Fruit fly (Drosophila melanogaster) whole organism, embryonic: Measurements from ENCODE around the gene Iris.
A peak's percentile ranks its signal among the peaks of the same experiment; 100 is the strongest.

Experiments
- Adf1 ChIP-seq: fragments of 200-800 bp; sonication (Bioruptor generic); IDR thresholded peaks from 2 replicates; pipeline ENCODE4 v1.3.6; 2022; ENCODE audit warnings: missing biosample characterization, missing genetic modification characterization
- CG10979 ChIP-seq: fragments of 200-800 bp; sonication (Bioruptor generic); optimal IDR thresholded peaks from 2 replicates; lab custom pipeline; 2018; ENCODE audit warnings: missing biosample characterization, mild to moderate bottlenecking, missing genetic modification characterization, moderate library complexity
- CG12942 ChIP-seq: fragments of 200-800 bp; sonication (Bioruptor generic); optimal IDR thresholded peaks from 3 replicates; lab custom pipeline; 2016; ENCODE audit warnings: missing biosample characterization, missing genetic modification characterization
- CG14014 ChIP-seq: fragments of 200-800 bp; sonication (Bioruptor generic); IDR thresholded peaks from 2 replicates; pipeline ENCODE4 v1.3.6; 2022; ENCODE audit warnings: missing biosample characterization, missing genetic modification characterization
- CG14441 ChIP-seq: fragments of 200-800 bp; sonication (Bioruptor generic); IDR thresholded peaks from 2 replicates; pipeline ENCODE4 v1.3.6; 2022; ENCODE audit warnings: missing biosample characterization, missing genetic modification characterization
- CG14710 ChIP-seq: fragments of 200-800 bp; sonication (Bioruptor generic); optimal IDR thresholded peaks from 3 replicates; lab custom pipeline; 2019; ENCODE audit warnings: missing biosample characterization, mild to moderate bottlenecking, missing genetic modification characterization, moderate library complexity
- CG16813 ChIP-seq: fragments of 200-800 bp; sonication (Bioruptor generic); IDR thresholded peaks from 3 replicates; pipeline ENCODE4 v1.3.6; 2022; ENCODE audit warnings: missing biosample characterization, missing genetic modification characterization; ENCODE audit not compliant: partially characterized antibody
- CG16863 ChIP-seq: fragments of 200-800 bp; sonication (Bioruptor generic); optimal IDR thresholded peaks from 3 replicates; lab custom pipeline; 2016; ENCODE audit warnings: missing biosample characterization, missing genetic modification characterization
- CG34422 ChIP-seq: fragments of 200-800 bp; sonication (Bioruptor generic); IDR thresholded peaks from 3 replicates; pipeline ENCODE4 v1.3.6; 2022; ENCODE audit warnings: missing biosample characterization, missing genetic modification characterization
- CG9215 ChIP-seq: fragments of 200-800 bp; sonication (Bioruptor generic); IDR thresholded peaks from 2 replicates; pipeline ENCODE4 v1.3.6; 2022; ENCODE audit warnings: missing biosample characterization, missing genetic modification characterization
- CG9437 ChIP-seq: fragments of 200-800 bp; sonication (Bioruptor generic); optimal IDR thresholded peaks from 2 replicates; lab custom pipeline; 2018; ENCODE audit warnings: missing biosample characterization, mild to moderate bottlenecking, missing genetic modification characterization
- CG9609 ChIP-seq: fragments of 200-800 bp; sonication (Bioruptor generic); optimal IDR thresholded peaks from 3 replicates; lab custom pipeline; 2016; ENCODE audit warnings: missing biosample characterization, missing genetic modification characterization
- Chrac-16 ChIP-seq: fragments of 200-800 bp; sonication (Bioruptor generic); optimal IDR thresholded peaks from 3 replicates; lab custom pipeline; 2016; ENCODE audit warnings: missing biosample characterization, missing genetic modification characterization
- Dll ChIP-seq: fragments of 200-800 bp; sonication (Bioruptor generic); IDR thresholded peaks from 4 replicates; pipeline ENCODE4 v1.3.6; 2022; ENCODE audit warnings: missing biosample characterization, missing genetic modification characterization; ENCODE audit not compliant: partially characterized antibody
- Dref ChIP-seq: fragments of 200-800 bp; sonication (Bioruptor generic); IDR thresholded peaks from 2 replicates; pipeline ENCODE4 v1.3.6; 2022; ENCODE audit warnings: missing biosample characterization, missing genetic modification characterization
- HLH4C ChIP-seq: fragments of 200-800 bp; sonication (Bioruptor generic); IDR thresholded peaks from 3 replicates; pipeline ENCODE4 v1.3.6; 2022; ENCODE audit warnings: missing biosample characterization, missing genetic modification characterization; ENCODE audit not compliant: partially characterized antibody
- HmgD ChIP-seq: fragments of 200-800 bp; sonication (Bioruptor generic); optimal IDR thresholded peaks from 3 replicates; lab custom pipeline; 2016; ENCODE audit warnings: missing biosample characterization, missing genetic modification characterization
- Hsf ChIP-seq: fragments of 200-800 bp; sonication (Bioruptor generic); optimal IDR thresholded peaks from 3 replicates; lab custom pipeline; 2016; ENCODE audit warnings: missing biosample characterization, missing genetic modification characterization
- Lhr ChIP-seq: fragments of 200-800 bp; sonication (Bioruptor generic); optimal IDR thresholded peaks from 3 replicates; lab custom pipeline; 2017; ENCODE audit warnings: mild to moderate bottlenecking, missing biosample characterization, missing genetic modification reagents, missing genetic modification characterization
- Lpt ChIP-seq: fragments of >200 bp; optimal IDR thresholded peaks from 2 replicates; lab custom pipeline; 2018; ENCODE audit warnings: missing biosample characterization, missing genetic modification characterization
- Med ChIP-seq: fragments of 200-800 bp; sonication (Bioruptor generic); peaks from one replicate; lab custom pipeline; 2016; ENCODE audit warnings: missing biosample characterization, missing genetic modification characterization, mild to moderate bottlenecking, inconsistent platforms, moderate library complexity
- NFAT ChIP-seq: fragments of 200-800 bp; sonication (Bioruptor generic); IDR thresholded peaks from 2 replicates; pipeline ENCODE4 v1.3.6; 2022; ENCODE audit warnings: missing biosample characterization, missing genetic modification characterization
- Neu2 ChIP-seq: fragments of 200-800 bp; sonication (Bioruptor generic); optimal IDR thresholded peaks from 3 replicates; lab custom pipeline; 2016; ENCODE audit warnings: missing biosample characterization, missing genetic modification characterization, borderline replicate concordance
- Trl ChIP-seq, 3 experiments: fragments of >200 bp in 2 of 3; fragments of 200-800 bp in 1 of 3; sonication (Bioruptor generic) in 1 of 3; optimal IDR thresholded peaks; 2 replicates in 1 of 3; 3 replicates in 2 of 3; lab custom pipeline; 2016 to 2017; ENCODE audit warnings: missing biosample characterization in 1 of 3, missing genetic modification characterization in 1 of 3
- Usf ChIP-seq: fragments of 200-800 bp; sonication (Bioruptor generic); optimal IDR thresholded peaks from 2 replicates; lab custom pipeline; 2017; ENCODE audit warnings: missing genotype, missing biosample characterization, missing genetic modification characterization
- caup ChIP-seq: fragments of 200-800 bp; sonication (Bioruptor generic); optimal IDR thresholded peaks from 3 replicates; lab custom pipeline; 2017; ENCODE audit warnings: missing biosample characterization, mild to moderate bottlenecking, missing genetic modification characterization, moderate library complexity; ENCODE audit not compliant: severe bottlenecking
- chinmo ChIP-seq: fragments of 200-800 bp; sonication (Bioruptor generic); IDR thresholded peaks from 4 replicates; pipeline ENCODE4 v1.3.6; 2022; ENCODE audit warnings: missing biosample characterization, missing genetic modification characterization; ENCODE audit not compliant: partially characterized antibody
- ci ChIP-seq: fragments of 200-800 bp; sonication (Bioruptor generic); IDR thresholded peaks from 3 replicates; pipeline ENCODE4 v1.3.6; 2022; ENCODE audit warnings: missing biosample characterization, missing genetic modification characterization
- ems ChIP-seq: fragments of 200-800 bp; sonication (Bioruptor generic); optimal IDR thresholded peaks from 3 replicates; lab custom pipeline; 2016; ENCODE audit warnings: missing biosample characterization, missing genetic modification characterization
- ewg ChIP-seq: fragments of 200-800 bp; sonication (Bioruptor generic); optimal IDR thresholded peaks from 3 replicates; lab custom pipeline; 2017; ENCODE audit warnings: mild to moderate bottlenecking, missing biosample characterization, missing genetic modification reagents, missing genetic modification characterization
- eyg ChIP-seq: fragments of 200-800 bp; sonication (Bioruptor generic); optimal IDR thresholded peaks from 3 replicates; lab custom pipeline; 2016; ENCODE audit warnings: missing biosample characterization, missing genetic modification characterization
- gem ChIP-seq: fragments of 200-800 bp; sonication (Bioruptor generic); optimal IDR thresholded peaks from 2 replicates; lab custom pipeline; 2019; ENCODE audit warnings: missing biosample characterization, mild to moderate bottlenecking, missing genetic modification characterization, moderate library complexity
- hkb ChIP-seq, 2 experiments: fragments of 200-800 bp in 1 of 2; fragments of >200 bp in 1 of 2; sonication (Bioruptor generic) in 1 of 2; IDR thresholded peaks in 1 of 2; optimal IDR thresholded peaks in 1 of 2; 2 replicates each; pipeline versions ENCODE4 v1.3.6 to Lab custom; 2017 to 2022; ENCODE audit warnings: missing biosample characterization in 1 of 2, missing genetic modification characterization in 1 of 2
- insv ChIP-seq, 2 experiments: fragments of 200-800 bp; sonication (Bioruptor generic); optimal IDR thresholded peaks; 3 replicates each; lab custom pipeline; 2016 to 2018; ENCODE audit warnings: missing biosample characterization in 2 of 2, missing genetic modification characterization in 2 of 2
- nerfin-1 ChIP-seq: fragments of 200-800 bp; sonication (Bioruptor generic); optimal IDR thresholded peaks from 3 replicates; lab custom pipeline; 2019; ENCODE audit warnings: missing biosample characterization, mild to moderate bottlenecking, missing genetic modification characterization, moderate library complexity
- nom ChIP-seq: fragments of 200-800 bp; sonication (Bioruptor generic); optimal IDR thresholded peaks from 2 replicates; lab custom pipeline; 2017; ENCODE audit warnings: missing biosample characterization, missing genetic modification characterization, mild to moderate bottlenecking, moderate library complexity, missing genetic modification reagents
- pho ChIP-seq: fragments of 200-800 bp; sonication (Bioruptor generic); optimal IDR thresholded peaks from 2 replicates; lab custom pipeline; 2016; ENCODE audit warnings: missing biosample characterization, missing genetic modification characterization
- prd ChIP-seq, 3 experiments: fragments of >200 bp in 2 of 3; fragments of 200-800 bp in 1 of 3; sonication (Bioruptor generic) in 1 of 3; optimal IDR thresholded peaks in 2 of 3; IDR thresholded peaks in 1 of 3; 2 replicates in 2 of 3; 3 replicates in 1 of 3; pipeline versions ENCODE4 v1.3.6 to Lab custom; 2017 to 2022; ENCODE audit warnings: missing biosample characterization in 1 of 3, missing genetic modification characterization in 1 of 3
- pros ChIP-seq: fragments of 200-800 bp; sonication (Bioruptor generic); optimal IDR thresholded peaks from 3 replicates; lab custom pipeline; 2019; ENCODE audit warnings: missing biosample characterization, mild to moderate bottlenecking, missing genetic modification characterization, moderate library complexity
- psq ChIP-seq: fragments of 200-800 bp; sonication (Bioruptor generic); optimal IDR thresholded peaks from 2 replicates; lab custom pipeline; 2017; ENCODE audit warnings: missing biosample characterization, missing genetic modification characterization
- schlank ChIP-seq: fragments of 200-800 bp; sonication (Bioruptor generic); optimal IDR thresholded peaks from 2 replicates; lab custom pipeline; 2018; ENCODE audit warnings: missing biosample characterization, mild to moderate bottlenecking, missing genetic modification characterization
- tna ChIP-seq: fragments of 200-800 bp; sonication (Bioruptor generic); IDR thresholded peaks from 2 replicates; pipeline ENCODE4 v1.3.6; 2022; ENCODE audit warnings: missing biosample characterization, missing genetic modification characterization; ENCODE audit not compliant: partially characterized antibody
- twi ChIP-seq: fragments of 200-800 bp; optimal IDR thresholded peaks from 2 replicates; lab custom pipeline; 2019; ENCODE audit warnings: missing biosample characterization, mild to moderate bottlenecking, missing genetic modification characterization, moderate library complexity
- tx ChIP-seq: fragments of 200-800 bp; sonication (Bioruptor generic); optimal IDR thresholded peaks from 2 replicates; lab custom pipeline; 2016; ENCODE audit warnings: missing biosample characterization, missing genetic modification characterization
- zen2 ChIP-seq: fragments of 200-800 bp; sonication (Bioruptor generic); IDR thresholded peaks from 3 replicates; pipeline ENCODE4 v1.3.6; 2022; ENCODE audit warnings: missing biosample characterization, missing genetic modification characterization; ENCODE audit not compliant: partially characterized antibody
- zfh2 ChIP-seq: fragments of 200-800 bp; sonication (Bioruptor generic); optimal IDR thresholded peaks from 2 replicates; lab custom pipeline; 2016; ENCODE audit warnings: missing biosample characterization, missing genetic modification characterization

Gene Iris

DNA sequence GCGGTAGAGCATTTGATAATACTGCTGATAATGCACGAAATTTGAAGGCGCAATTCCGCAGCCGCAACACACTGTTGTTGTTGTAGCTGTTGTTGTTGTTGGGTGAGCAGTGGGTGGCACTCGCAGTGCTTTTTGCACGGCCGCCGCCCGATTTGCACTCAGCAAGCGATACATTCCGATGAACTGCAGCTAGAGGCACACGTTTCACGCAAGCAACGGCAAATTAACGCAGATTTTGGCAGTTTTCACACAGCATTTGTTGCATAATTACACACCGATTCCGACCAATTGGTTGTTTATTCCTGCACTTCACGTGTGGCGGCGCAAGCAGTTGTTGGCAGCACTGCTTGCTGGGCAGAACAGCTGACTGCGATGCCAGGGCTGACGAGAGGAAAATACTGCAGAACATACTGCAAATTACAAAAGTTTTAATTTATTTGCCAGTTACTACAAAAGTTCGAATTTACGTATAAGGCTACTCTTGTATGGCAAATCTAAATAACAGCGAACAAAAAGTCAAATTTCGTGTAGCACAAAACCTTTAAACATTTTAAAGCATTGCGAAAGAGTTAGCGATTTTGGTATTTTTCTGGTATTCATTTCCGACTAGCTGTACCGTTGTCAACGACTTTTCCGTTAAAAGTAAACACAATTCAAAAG is 25.7 kb downstream of the Iris start, which contains the start of the genes PolrMT and CG14339 (continued):
- TF ChIP-seq zfh2 (GFP tag; lab: Kevin White, UChicago) (peak; percentile 1), eyg (GFP tag; lab: Kevin White, UChicago) (peak; percentile 33), Lhr (GFP tag; lab: Kevin White, UChicago) (no peak), Chrac-16 (peak; percentile 37), Usf (GFP tag; lab: Kevin White, UChicago) (no peak), Dref (GFP tag; lab: Robert Waterston, UW) (0 out of 2 replicates have a peak, but pooled peaks have one; percentile 20), ems (GFP tag; lab: Kevin White, UChicago) (peak; percentile 46), NFAT (GFP tag; lab: Robert Waterston, UW) (0 out of 2 replicates have a peak, but pooled peaks have one; percentile 25), Neu2 (GFP tag; lab: Kevin White, UChicago) (peak; percentile 2), pros (GFP tag; lab: Kevin White, UChicago) (no peak), Dll (GFP tag; lab: Robert Waterston, UW) (0 out of 4 replicates have a peak, but pooled peaks have one; percentile 31), twi (tag; lab: Kevin White, UChicago) (peak; percentile 38), CG16863 (GFP tag; lab: Kevin White, UChicago) (no peak), nerfin-1 (tag; lab: Kevin White, UChicago) (no peak), CG14014 (peak; percentile 57; the same call in 1 of the 2 replicates), Hsf (GFP tag; lab: Kevin White, UChicago) (peak; percentile 56), CG9437 (GFP tag; lab: Kevin White, UChicago) (peak; percentile 46), CG10979 (tag; lab: Kevin White, UChicago) (peak; percentile 24), CG9215 (GFP tag; lab: Robert Waterston, UW) (no peak), pho (GFP tag; lab: Kevin White, UChicago) (peak; percentile 29), CG9609 (GFP tag; lab: Kevin White, UChicago) (peak; percentile 54), caup (peak; percentile 5), tx (peak; percentile 17), ewg (GFP tag; lab: Kevin White, UChicago) (peak; percentile 57), tna (GFP tag; lab: Robert Waterston, UW) (0 out of 2 replicates have a peak, but pooled peaks have one; percentile 34), HmgD (GFP tag; lab: Kevin White, UChicago) (peak; percentile 73), prd (optimal IDR thresholded peaks at IDR 0.05; lab: Kevin White, UChicago) (no peak), prd (GFP tag; IDR thresholded peaks at IDR 0.05; lab: Robert Waterston, UW) (peak; percentile 30; the same call in 2 of the 3 replicates), CG14441 (GFP tag; lab: Robert Waterston, UW) (no peak), Trl (optimal IDR thresholded peaks at IDR 0.05; lab: Kevin White, UChicago) (no peak), Trl (GFP tag; optimal IDR thresholded peaks at IDR 0.05; lab: Kevin White, UChicago) (peak; percentile 54), CG12942 (GFP tag; lab: Kevin White, UChicago) (peak; percentile 15), CG14710 (tag; lab: Kevin White, UChicago) (peak; percentile 51), insv (GFP tag; optimal IDR thresholded peaks at IDR 0.05; lab: Kevin White, UChicago) (no peak), Lpt (GFP tag; lab: Kevin White, UChicago) (no peak), Adf1 (GFP tag; lab: Robert Waterston, UW) (peak; percentile 30)

DNA sequence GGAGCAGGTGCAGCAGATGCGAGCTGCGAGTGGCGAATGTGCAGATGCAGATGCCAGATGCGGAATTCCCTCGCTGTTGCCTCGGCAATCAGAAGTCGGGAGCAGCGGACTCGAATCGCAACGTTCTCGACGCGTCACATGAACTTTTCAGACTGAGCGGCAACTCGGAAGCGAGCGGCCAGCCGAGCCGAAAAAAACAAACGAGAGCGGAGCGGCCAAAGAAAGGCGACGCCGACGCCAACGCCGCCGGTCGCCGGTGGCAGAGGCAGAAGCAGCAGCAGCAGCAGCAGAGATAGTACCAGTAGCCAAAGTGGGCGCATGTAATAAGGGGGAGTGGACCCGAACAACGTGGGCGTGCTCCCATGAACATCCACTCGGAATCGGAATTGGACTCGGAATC is 31.5 kb downstream of the Iris start, which contains the start of gene CG4629:
Gene CG4629 (minus strand): TSS at position 156 of the 400 bp plus-strand sequence.
- TF ChIP-seq CG16813, result 0 out of 3 replicates have a peak, but pooled peaks have one; percentile 14
- peak in 1 of 2 experiments; percentile 53 for TF ChIP-seq Trl (optimal IDR thresholded peaks at IDR 0.05; lab: Kevin White, UChicago)
- TF ChIP-seq Trl (GFP tag; optimal IDR thresholded peaks at IDR 0.05; lab: Kevin White, UChicago), result no peak
- TF ChIP-seq ci, result peak; percentile 52; the same call in 2 of the 3 replicates
- 0 out of 4 replicates have a peak, but pooled peaks have one; percentile 70 for TF ChIP-seq chinmo (GFP tag; lab: Robert Waterston, UW)
- TF ChIP-seq psq (GFP tag; lab: Kevin White, UChicago), result no peak
- TF ChIP-seq hkb (optimal IDR thresholded peaks at IDR 0.05; lab: Kevin White, UChicago), result no peak
- peak; percentile 41; the same call in 1 of the 2 replicates for TF ChIP-seq hkb (GFP tag; IDR thresholded peaks at IDR 0.05; lab: Robert Waterston, UW)
- no peak for TF ChIP-seq gem (tag; lab: Kevin White, UChicago)
- peak; percentile 49; the same call in 1 of the 3 replicates for TF ChIP-seq HLH4C
- peak; percentile 88 for TF ChIP-seq Med (GFP tag; lab: Kevin White, UChicago)
- peak; percentile 55; the same call in 1 of the 3 replicates for TF ChIP-seq CG34422 (GFP tag; lab: Robert Waterston, UW)
- peak; percentile 62; the same call in 2 of the 3 replicates for TF ChIP-seq zen2
- no peak for TF ChIP-seq schlank (tag; lab: Kevin White, UChicago)
- TF ChIP-seq nom (GFP tag; lab: Kevin White, UChicago), result peak; percentile 39
